Worm (Caenorhabditis elegans) whole organism, L1 larva: ENCODE results near the gene wht-4.

Experiments
- blmp-1 ChIP-seq: fragments of 150-350 bp; optimal IDR thresholded peaks from 2 replicates; lab custom pipeline; 2014; ENCODE audit warnings: missing biosample characterization, missing genetic modification characterization
- ceh-82 ChIP-seq, 3 experiments: fragments of 150-350 bp in 1 of 3; sonication (generic microtip) in 2 of 3; optimal IDR thresholded peaks; 2 replicates each; lab custom pipeline; 2014 to 2017; ENCODE audit warnings: missing biosample characterization in 3 of 3, missing genetic modification characterization in 3 of 3
- mdl-1 ChIP-seq, 2 experiments: fragments of 150-350 bp; optimal IDR thresholded peaks; 2 replicates each; lab custom pipeline; 2014 to 2017; ENCODE audit warnings: missing biosample characterization in 2 of 2, missing genetic modification characterization in 2 of 2, inconsistent platforms in 1 of 2
- nhr-12 ChIP-seq: sonication (generic microtip); optimal IDR thresholded peaks from 2 replicates; lab custom pipeline; 2017; ENCODE audit warnings: missing biosample characterization, missing genetic modification characterization
- zag-1 ChIP-seq: fragments of 150-350 bp; optimal IDR thresholded peaks from 2 replicates; lab custom pipeline; 2014; ENCODE audit warnings: missing biosample characterization, missing genetic modification characterization

DNA sequence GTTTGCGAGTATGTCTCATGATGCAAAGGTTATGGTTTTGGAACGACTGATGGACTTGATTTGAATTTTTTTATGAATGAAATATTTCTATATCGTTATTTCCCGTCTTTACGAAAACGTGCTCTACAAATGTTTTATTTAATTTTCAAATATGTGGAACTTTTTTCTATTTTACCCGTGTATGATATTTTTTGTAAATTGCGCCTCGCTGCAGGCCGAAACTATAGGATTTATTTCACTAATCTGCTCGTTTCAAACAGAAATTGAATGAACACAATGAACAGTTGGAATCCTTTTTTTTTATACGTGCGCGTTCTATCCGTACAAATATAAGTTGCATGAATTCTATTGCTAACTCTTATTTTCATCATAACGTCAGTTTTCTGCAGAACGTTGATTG is 19.2 kb downstream of the wht-4 start, which contains the start of gene btb-18:
- no peak for TF ChIP-seq mdl-1 (tag; optimal IDR thresholded peaks at IDR 0.05; lab: Kevin White, UChicago)
- no peak for TF ChIP-seq zag-1 (tag; lab: Kevin White, UChicago)
- TF ChIP-seq nhr-12 (tag; lab: Kevin White, UChicago): no peak
- no peak for TF ChIP-seq ceh-82 (tag; optimal IDR thresholded peaks at IDR 0.05; lab: Kevin White, UChicago)
- no peak for TF ChIP-seq blmp-1 (tag; lab: Kevin White, UChicago)
